Fruit fly (Drosophila melanogaster): ENCODE results near the gene CycK.

Gene CycK

DNA sequence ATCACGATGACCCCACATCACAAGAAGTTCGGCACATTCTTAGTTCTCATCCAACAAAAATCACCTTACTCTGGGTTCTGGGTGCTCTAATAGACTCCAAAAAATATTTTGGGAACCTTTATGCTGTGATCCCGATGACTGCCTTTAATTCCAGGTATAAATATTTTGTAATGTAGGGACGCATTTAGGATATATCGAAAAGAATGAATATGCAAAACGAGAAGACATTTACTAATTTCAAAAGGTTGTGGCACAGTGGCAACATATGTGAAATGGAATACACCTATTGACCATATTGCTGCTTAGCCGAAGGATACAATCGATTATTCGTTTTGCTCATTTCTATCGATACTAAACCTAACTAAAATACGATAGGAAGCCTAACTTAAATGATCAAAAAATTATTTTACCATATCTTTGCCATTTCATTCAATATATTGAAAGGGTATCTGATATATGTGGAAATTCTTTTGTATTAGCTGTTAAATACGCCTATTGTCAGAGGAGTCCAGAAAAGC lies 9.0 kb downstream of the CycK start, which contains the start of gene CG3651 (continued):
- TF ChIP-seq CG30020 (tag; optimal IDR thresholded peaks at IDR 0.05) (peak; percentile 79), lbe (GFP tag; optimal IDR thresholded peaks at IDR 0.05) (no peak), danr (GFP tag; IDR thresholded peaks at IDR 0.05) (no peak), D (optimal IDR thresholded peaks at IDR 0.05) (no peak), D (GFP tag; optimal IDR thresholded peaks at IDR 0.05) (no peak), Optix (GFP tag; IDR thresholded peaks at IDR 0.05) (no peak), CG9876 (GFP tag; optimal IDR thresholded peaks at IDR 0.05) (no peak), ttk (GFP tag; IDR thresholded peaks at IDR 0.05) (no peak), Lpt (GFP tag; optimal IDR thresholded peaks at IDR 0.05) (no peak), HHEX (GFP tag; optimal IDR thresholded peaks at IDR 0.05) (no peak), Dip3 (GFP tag; optimal IDR thresholded peaks at IDR 0.05) (no peak), bigmax (GFP tag; optimal IDR thresholded peaks at IDR 0.05) (no peak), jumu (GFP tag; optimal IDR thresholded peaks at IDR 0.05) (peak; percentile 28), CG12071 (GFP tag; optimal IDR thresholded peaks at IDR 0.05) (no peak), CG15601 (tag; optimal IDR thresholded peaks at IDR 0.05) (no peak), CG31388 (GFP tag; optimal IDR thresholded peaks at IDR 0.05) (no peak), CG10979 (tag; optimal IDR thresholded peaks at IDR 0.05) (no peak), Dip2 (GFP tag; IDR thresholded peaks at IDR 0.05) (no peak), CG7963 (GFP tag; IDR thresholded peaks at IDR 0.05; ENCODE audit: partially characterized antibody) (no peak), B-H1 (GFP tag; IDR thresholded peaks at IDR 0.05) (no peak), Sry-δ (GFP tag; optimal IDR thresholded peaks at IDR 0.05) (peak; percentile 62), ro (GFP tag; IDR thresholded peaks at IDR 0.05) (no peak), Pdp1 (GFP tag; optimal IDR thresholded peaks at IDR 0.05) (no peak), psq (GFP tag; optimal IDR thresholded peaks at IDR 0.05) (no peak), CG7839 (tag; optimal IDR thresholded peaks at IDR 0.05) (no peak), CG6175 (GFP tag; IDR thresholded peaks at IDR 0.05) (no peak), vvl (GFP tag; IDR thresholded peaks at IDR 0.05) (no peak), tup (GFP tag; optimal IDR thresholded peaks at IDR 0.05) (no peak), dmrt11E (tag; optimal IDR thresholded peaks at IDR 0.05) (no peak), CG17829 (tag; optimal IDR thresholded peaks at IDR 0.05) (no peak), GATAe (GFP tag; conservative IDR thresholded peaks at IDR 0.05) (no peak), Dll (GFP tag; IDR thresholded peaks at IDR 0.05; ENCODE audit: partially characterized antibody) (peak; percentile 77), CG6813 (GFP tag; optimal IDR thresholded peaks at IDR 0.05) (no peak), sisA (GFP tag; IDR thresholded peaks at IDR 0.05) (no peak), caup (GFP tag; optimal IDR thresholded peaks at IDR 0.05; ENCODE audit: severe bottlenecking) (no peak), ftz-f1 (GFP tag; optimal IDR thresholded peaks at IDR 0.05) (no peak), MTF-1 (GFP tag; optimal IDR thresholded peaks at IDR 0.05; ENCODE audit: borderline replicate concordance) (no peak), slp2 (GFP tag; optimal IDR thresholded peaks at IDR 0.05) (no peak), CG14050 (GFP tag; IDR thresholded peaks at IDR 0.05) (no peak), ewg (GFP tag; optimal IDR thresholded peaks at IDR 0.05) (no peak), lola (GFP tag; optimal IDR thresholded peaks at IDR 0.05) (peak in 1 of 3 experiments; percentile 30), Vsx1 (GFP tag; optimal IDR thresholded peaks at IDR 0.05) (no peak), CG14965 (GFP tag; optimal IDR thresholded peaks at IDR 0.05; ENCODE audit: borderline replicate concordance) (no peak), CG10959 (GFP tag; IDR thresholded peaks at IDR 0.05) (no peak), hb (GFP tag; IDR thresholded peaks at IDR 0.05; ENCODE audit: partially characterized antibody) (no peak), pum (GFP tag; optimal IDR thresholded peaks at IDR 0.05) (no peak), cas (GFP tag; IDR thresholded peaks at IDR 0.05) (no peak), CG12391 (tag; optimal IDR thresholded peaks at IDR 0.05) (no peak), Fer1 (GFP tag; optimal IDR thresholded peaks at IDR 0.05) (no peak), dpn (GFP tag; optimal IDR thresholded peaks at IDR 0.05) (no peak), CG8765 (GFP tag; IDR thresholded peaks at IDR 0.05) (no peak)
